Fruit fly (Drosophila melanogaster) whole organism: ENCODE results near the gene kin17.

Source experiments
- Dll ChIP-seq: fragments of >200 bp; optimal IDR thresholded peaks from 2 replicates; lab custom pipeline; 2017
- EcR ChIP-seq, 2 experiments: fragments of >200 bp; optimal IDR thresholded peaks; 2 replicates each; lab custom pipeline; 2017; ENCODE audit warnings: missing biosample characterization in 2 of 2, missing genetic modification characterization in 2 of 2, missing genetic modification reagents in 2 of 2
- pan ChIP-seq: fragments of >200 bp; optimal IDR thresholded peaks from 2 replicates; lab custom pipeline; 2017
- psq ChIP-seq: fragments of >200 bp; optimal IDR thresholded peaks from 2 replicates; lab custom pipeline; 2017
- usp ChIP-seq: fragments of >200 bp; optimal IDR thresholded peaks from 2 replicates; lab custom pipeline; 2017; ENCODE audit warnings: missing biosample characterization, missing genetic modification characterization, mixed read lengths

- TF ChIP-seq usp (GFP tag; lab: Kevin White, UChicago) (no peak), psq (lab: Kevin White, UChicago) (no peak), Dll (lab: Kevin White, UChicago) (no peak), pan (lab: Kevin White, UChicago) (no peak), EcR (GFP tag; optimal IDR thresholded peaks at IDR 0.05; lab: Kevin White, UChicago) (no peak)
These were observed 8.6 kb upstream of the kin17 start, which contains the start of the genes Rbbp5 and eRF1 for dm6 chr3L:20347762-20348580.
